Fruit fly (Drosophila melanogaster): ENCODE measurements around the gene CG31917.

Gene CG31917

DNA sequence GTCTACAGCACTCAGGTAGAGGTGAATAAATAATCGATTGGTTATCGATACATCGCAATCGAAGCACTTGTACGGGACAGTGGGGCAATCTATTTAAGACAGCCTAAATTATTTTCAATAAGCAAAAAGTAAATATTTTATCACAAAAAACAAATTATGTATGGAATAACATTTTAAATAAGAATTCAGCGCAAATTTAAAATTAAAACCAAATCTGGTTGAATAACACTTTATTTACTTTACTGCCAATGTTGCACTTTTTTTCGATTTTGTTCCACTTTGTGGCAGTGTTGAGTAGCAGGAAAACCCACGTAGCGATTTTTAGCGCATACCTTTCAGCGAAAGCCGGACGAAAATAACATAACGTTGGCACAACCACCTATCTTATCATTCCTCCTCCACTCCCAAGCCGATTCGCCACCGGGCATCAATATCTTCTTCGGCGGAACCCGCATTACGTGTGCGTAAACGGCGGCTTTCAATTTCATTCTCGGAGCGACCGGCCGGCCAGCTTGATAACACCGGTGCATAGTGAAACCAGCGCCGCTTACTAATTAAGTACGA lies 33.6 kb downstream of the CG31917 start, which contains the start of the genes Gmd and CG3792 (continued):
- TF ChIP-seq sr (GFP tag; IDR thresholded peaks at IDR 0.05) (peak; percentile 61; the same call in 1 of the 3 replicates), CG14441 (GFP tag; IDR thresholded peaks at IDR 0.05) (peak; percentile 96), ase (GFP tag; IDR thresholded peaks at IDR 0.05) (peak; percentile 94), CG3847 (GFP tag; IDR thresholded peaks at IDR 0.05) (peak; percentile 97), danr (GFP tag; IDR thresholded peaks at IDR 0.05) (peak; percentile 93), HLH3B (GFP tag; IDR thresholded peaks at IDR 0.05) (peak; percentile 95), aop (GFP tag; IDR thresholded peaks at IDR 0.05) (no peak; the same call in 1 of the 2 replicates), CG16815 (GFP tag; optimal IDR thresholded peaks at IDR 0.05) (peak; percentile 93), CHES-1-like (GFP tag; optimal IDR thresholded peaks at IDR 0.05) (peak; percentile 92), CG6175 (GFP tag; IDR thresholded peaks at IDR 0.05) (peak; percentile 88), lbe (GFP tag; optimal IDR thresholded peaks at IDR 0.05) (peak; percentile 91), kay (GFP tag; optimal IDR thresholded peaks at IDR 0.05) (peak; percentile 96), CG6854 (GFP tag; optimal IDR thresholded peaks at IDR 0.05) (peak; percentile 79), CG11695 (GFP tag; IDR thresholded peaks at IDR 0.05) (peak; percentile 96), CG14965 (GFP tag; optimal IDR thresholded peaks at IDR 0.05; ENCODE audit: borderline replicate concordance) (peak; percentile 39), CG1832 (GFP tag; optimal IDR thresholded peaks at IDR 0.05) (no peak), CG6791 (GFP tag; IDR thresholded peaks at IDR 0.05; ENCODE audit: partially characterized antibody) (peak; percentile 76), pho (GFP tag; optimal IDR thresholded peaks at IDR 0.05) (peak; percentile 96), Deaf1 (tag; optimal IDR thresholded peaks at IDR 0.05) (no peak), CG11398 (GFP tag; optimal IDR thresholded peaks at IDR 0.05) (peak; percentile 88), Ets97D (GFP tag; optimal IDR thresholded peaks at IDR 0.05) (peak; percentile 87), ab (GFP tag; optimal IDR thresholded peaks at IDR 0.05) (peak; percentile 84), Blimp-1 (GFP tag; optimal IDR thresholded peaks at IDR 0.05) (peak; percentile 91), dimm (GFP tag; IDR thresholded peaks at IDR 0.05) (peak; percentile 84), mirr (GFP tag; optimal IDR thresholded peaks at IDR 0.05) (peak; percentile 83), CG12744 (GFP tag; optimal IDR thresholded peaks at IDR 0.05) (peak; percentile 96), CoRest (tag; optimal IDR thresholded peaks at IDR 0.05) (peak; percentile 97), gem (tag; optimal IDR thresholded peaks at IDR 0.05) (peak; percentile 95), BtbVII (GFP tag; optimal IDR thresholded peaks at IDR 0.05) (peak; percentile 95), prd (optimal IDR thresholded peaks at IDR 0.05) (no peak), prd (GFP tag; IDR thresholded peaks at IDR 0.05) (peak; percentile 97), jumu (GFP tag; optimal IDR thresholded peaks at IDR 0.05) (peak; percentile 95), wek (GFP tag; optimal IDR thresholded peaks at IDR 0.05) (peak; percentile 65), CG34376 (GFP tag; optimal IDR thresholded peaks at IDR 0.05) (peak; percentile 93), sens (GFP tag) (peak; percentile 100), Ada2b (GFP tag; IDR thresholded peaks at IDR 0.05) (peak; percentile 96), CG13287 (GFP tag; IDR thresholded peaks at IDR 0.05; ENCODE audit: partially characterized antibody) (peak; percentile 92), CG4730 (GFP tag; IDR thresholded peaks at IDR 0.05) (peak; percentile 95), Dbx (GFP tag; IDR thresholded peaks at IDR 0.05) (peak; percentile 97), fru (optimal IDR thresholded peaks at IDR 0.05) (no peak), CG10274 (GFP tag; optimal IDR thresholded peaks at IDR 0.05) (peak; percentile 77), HLH54F (GFP tag; optimal IDR thresholded peaks at IDR 0.05) (peak; percentile 95), CG1233 (GFP tag; optimal IDR thresholded peaks at IDR 0.05) (peak; percentile 94), CG12219 (GFP tag; optimal IDR thresholded peaks at IDR 0.05) (peak; percentile 91), HmgD (GFP tag; optimal IDR thresholded peaks at IDR 0.05) (peak; percentile 87), ro (GFP tag; IDR thresholded peaks at IDR 0.05) (peak; percentile 91), Tbp (GFP tag; optimal IDR thresholded peaks at IDR 0.05) (no peak), phol (tag; optimal IDR thresholded peaks at IDR 0.05) (peak; percentile 96), insv (GFP tag; optimal IDR thresholded peaks at IDR 0.05) (peak in 1 of 2 experiments; percentile 77), Elba2 (GFP tag; optimal IDR thresholded peaks at IDR 0.05) (peak; percentile 90), CG32772 (GFP tag; IDR thresholded peaks at IDR 0.05) (peak; percentile 97), CG7839 (tag; optimal IDR thresholded peaks at IDR 0.05) (peak; percentile 96)

Measured in whole organism, embryonic.